Worm (Caenorhabditis elegans): ENCODE results near the gene rom-1.

rom-1 gene

DNA sequence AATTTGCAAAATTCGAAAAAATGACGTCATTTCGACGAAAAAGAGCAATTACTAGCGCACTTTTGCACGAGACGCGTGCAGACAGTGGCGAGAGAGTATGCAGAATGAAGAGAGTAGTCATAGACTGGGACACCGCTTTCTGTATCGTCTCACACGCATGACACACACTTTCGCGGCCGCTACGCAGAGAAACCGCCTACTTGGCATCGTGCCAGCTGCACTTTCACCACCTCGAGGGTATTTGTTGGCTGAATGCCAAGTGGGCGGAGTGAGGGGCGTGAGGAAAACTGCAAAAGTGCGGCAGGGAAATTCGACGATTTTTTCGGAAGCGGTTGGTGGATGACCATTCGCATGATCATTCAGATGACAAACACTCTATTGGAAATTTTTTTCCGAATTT is 7.3 kb upstream of the rom-1 start (continued):
- peak; percentile 99 for TF ChIP-seq lin-40 (tag; optimal IDR thresholded peaks at IDR 0.05)

DNA sequence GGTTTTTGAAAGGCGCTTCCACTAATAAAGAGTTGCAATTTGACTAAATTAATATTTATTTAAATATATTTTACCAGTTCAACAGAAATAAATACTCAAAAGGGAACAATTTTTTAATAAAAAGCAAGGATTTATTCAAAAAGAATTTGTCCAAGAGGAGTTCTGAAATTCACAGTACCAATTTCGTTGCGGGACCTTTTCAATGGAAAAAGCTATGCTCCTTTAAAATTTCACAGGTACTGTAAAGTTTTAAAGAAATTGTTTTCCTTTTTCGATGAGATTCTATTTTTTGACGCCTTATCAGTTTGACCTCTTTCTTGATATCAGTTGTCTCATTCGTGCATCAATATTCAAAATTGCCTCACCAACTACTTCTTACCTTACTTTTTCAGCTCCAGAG is 6.7 kb upstream of the rom-1 start, which contains the start of gene tag-340:
TSS of gene tag-340 (plus strand) at position 249 of the 400 bp plus-strand sequence.
- TF ChIP-seq him-1 (tag; optimal IDR thresholded peaks at IDR 0.05) (no peak), lir-1 (GFP tag; conservative IDR thresholded peaks at IDR 0.05) (no peak), sptf-2 (GFP tag; optimal IDR thresholded peaks at IDR 0.05) (no peak), F33H1.4 (GFP tag; IDR thresholded peaks at IDR 0.05) (peak; percentile 90), snpc-3.4 (tag; optimal IDR thresholded peaks at IDR 0.05) (peak; percentile 63), hrde-1 (tag; optimal IDR thresholded peaks at IDR 0.05; ENCODE audit: borderline replicate concordance) (no peak), madf-6 (GFP tag; IDR thresholded peaks at IDR 0.05) (peak; percentile 85), D2030.7 (GFP tag; IDR thresholded peaks at IDR 0.05) (peak; percentile 63), T26A5.8 (tag; optimal IDR thresholded peaks at IDR 0.05) (no peak), lsl-1 (GFP tag; optimal IDR thresholded peaks at IDR 0.05) (peak; percentile 88), athp-1 (tag; optimal IDR thresholded peaks at IDR 0.05) (no peak), egl-18 (GFP tag; IDR thresholded peaks at IDR 0.05) (no peak), efl-1 (GFP tag; optimal IDR thresholded peaks at IDR 0.05) (peak; percentile 23), madf-8 (GFP tag; conservative IDR thresholded peaks at IDR 0.05) (peak; percentile 47; the same call in 1 of the 2 replicates), F10E7.11 (tag; optimal IDR thresholded peaks at IDR 0.05) (no peak), xnd-1 (tag; optimal IDR thresholded peaks at IDR 0.05) (peak; percentile 51), dpl-1 (GFP tag; optimal IDR thresholded peaks at IDR 0.05) (no peak), let-607 (tag; optimal IDR thresholded peaks at IDR 0.05) (no peak), snpc-1.3 (tag; optimal IDR thresholded peaks at IDR 0.05; ENCODE audit: insufficient read depth) (peak; percentile 58)

DNA sequence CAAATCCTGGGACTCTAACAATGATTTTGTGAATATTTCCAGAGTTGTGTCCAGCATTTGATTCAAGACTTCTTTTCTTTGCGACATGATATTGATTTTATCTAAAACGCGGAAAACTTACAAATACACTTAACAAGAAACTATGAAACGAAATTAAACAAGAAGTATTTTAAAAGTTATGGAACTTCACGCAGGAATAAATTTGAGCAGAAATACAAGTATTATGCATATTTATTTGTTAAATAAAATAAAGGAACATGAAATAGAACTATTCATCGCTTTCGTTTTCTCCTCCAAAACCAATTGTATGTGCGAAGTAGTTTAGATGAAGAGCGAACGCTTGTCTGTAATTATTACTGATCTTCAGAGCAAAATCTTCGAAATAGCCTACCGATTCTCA is 3.2 kb upstream of the rom-1 start, which contains the start of gene kbp-2:
TSS of gene kbp-2 (minus strand) at position 101 of the 400 bp plus-strand sequence.
- TF ChIP-seq madf-8 (GFP tag; conservative IDR thresholded peaks at IDR 0.05): no peak
- no peak for TF ChIP-seq nhr-179 (tag; optimal IDR thresholded peaks at IDR 0.05)
- no peak for TF ChIP-seq ztf-18 (tag; optimal IDR thresholded peaks at IDR 0.05)
- no peak for TF ChIP-seq lsy-27 (tag; optimal IDR thresholded peaks at IDR 0.05; ENCODE audit: borderline replicate concordance, insufficient read depth)
- no peak for TF ChIP-seq attf-6 (GFP tag; IDR thresholded peaks at IDR 0.05)
- TF ChIP-seq ztf-22 (GFP tag; optimal IDR thresholded peaks at IDR 0.05): no peak
- TF ChIP-seq attf-3 (GFP tag; conservative IDR thresholded peaks at IDR 0.05): no peak
- no peak for TF ChIP-seq efl-1 (GFP tag; optimal IDR thresholded peaks at IDR 0.05)
- TF ChIP-seq hrde-1 (tag; optimal IDR thresholded peaks at IDR 0.05; ENCODE audit: borderline replicate concordance): no peak
- TF ChIP-seq F57C9.4 (tag; optimal IDR thresholded peaks at IDR 0.05): no peak
- no peak for TF ChIP-seq nfya-2 (GFP tag; IDR thresholded peaks at IDR 0.05)
- TF ChIP-seq madf-3 (GFP tag; IDR thresholded peaks at IDR 0.05): no peak

- TF ChIP-seq F33H1.4 (GFP tag; IDR thresholded peaks at IDR 0.05): no peak
- TF ChIP-seq him-1 (tag; optimal IDR thresholded peaks at IDR 0.05): peak; percentile 7
- peak; percentile 43; the same call in 1 of the 2 replicates for TF ChIP-seq dox-1 (GFP tag; IDR thresholded peaks at IDR 0.05)
- peak; percentile 20 for TF ChIP-seq efl-1 (GFP tag; optimal IDR thresholded peaks at IDR 0.05)
- TF ChIP-seq cebp-1 (GFP tag; IDR thresholded peaks at IDR 0.05): no peak
- TF ChIP-seq cebp-1 (tag; optimal IDR thresholded peaks at IDR 0.05): peak; percentile 67
- no peak for TF ChIP-seq dpff-1 (tag; optimal IDR thresholded peaks at IDR 0.05)
- TF ChIP-seq K12H6.12 (tag; optimal IDR thresholded peaks at IDR 0.05): no peak
- TF ChIP-seq nhr-80 (tag; optimal IDR thresholded peaks at IDR 0.05): peak; percentile 51
- TF ChIP-seq ZK185.1 (tag; optimal IDR thresholded peaks at IDR 0.05; ENCODE audit: poor library complexity, severe bottlenecking): peak; percentile 5
These were observed 1.6 kb upstream of the rom-1 start, which contains the start of gene F26F4.8 for ce11 chrIII:4905405-4905804. Gene F26F4.8, minus strand, starts transcription at chrIII:4905473.

All from whole organism, young adult.